Fruit fly (Drosophila melanogaster): ENCODE measurements around the gene CG1571.

The CG1571 gene

DNA sequence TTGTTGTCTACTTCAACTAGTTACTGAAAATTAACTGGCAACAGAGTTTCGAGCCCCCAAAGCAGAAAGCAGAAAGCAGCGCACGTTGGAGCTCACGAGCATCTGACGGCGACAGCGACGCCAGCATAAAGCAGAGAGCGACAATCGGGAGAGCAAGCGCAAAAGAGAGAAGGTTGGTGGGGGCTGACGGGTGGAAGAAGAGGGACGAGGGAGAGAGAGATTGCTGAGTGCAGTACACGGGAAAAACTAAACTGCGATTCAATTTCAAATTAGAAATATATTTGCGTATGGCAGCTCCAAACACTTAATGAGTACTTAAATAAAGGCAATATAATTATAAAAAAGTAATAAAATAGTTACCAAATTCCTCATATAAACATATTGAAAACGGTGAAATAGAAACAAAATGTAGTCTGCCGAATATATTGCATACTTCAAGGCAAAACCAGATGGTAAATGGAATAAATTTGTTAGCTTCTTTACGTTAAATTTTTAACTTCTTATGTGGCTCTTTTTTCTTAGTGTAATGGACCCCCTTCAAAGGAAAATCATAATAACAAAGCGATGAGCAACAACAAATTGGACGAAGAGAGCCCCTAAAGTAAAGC lies 16.5 kb downstream of the CG1571 start (continued):
- TF ChIP-seq CG32772 (GFP tag; IDR thresholded peaks at IDR 0.05): peak; percentile 85
- peak; percentile 61 for TF ChIP-seq pb (GFP tag; optimal IDR thresholded peaks at IDR 0.05)
- TF ChIP-seq Blimp-1 (GFP tag; optimal IDR thresholded peaks at IDR 0.05): peak; percentile 92
- no peak for TF ChIP-seq hb (GFP tag; IDR thresholded peaks at IDR 0.05; ENCODE audit: partially characterized antibody)
- peak; percentile 98 for TF ChIP-seq CG2678 (tag; optimal IDR thresholded peaks at IDR 0.05)
- TF ChIP-seq D (optimal IDR thresholded peaks at IDR 0.05): no peak
- peak; percentile 96 for TF ChIP-seq D (GFP tag; optimal IDR thresholded peaks at IDR 0.05)
- TF ChIP-seq Dfd (GFP tag; optimal IDR thresholded peaks at IDR 0.05): no peak
- TF ChIP-seq so (GFP tag; IDR thresholded peaks at IDR 0.05): peak; percentile 94
- peak; percentile 75 for TF ChIP-seq wek (GFP tag; optimal IDR thresholded peaks at IDR 0.05)
- peak; percentile 77 for TF ChIP-seq mirr (GFP tag; optimal IDR thresholded peaks at IDR 0.05)
- peak; percentile 82 for TF ChIP-seq chn (GFP tag; optimal IDR thresholded peaks at IDR 0.05)
- peak; percentile 45 for TF ChIP-seq ac (GFP tag; optimal IDR thresholded peaks at IDR 0.05)
- TF ChIP-seq Opbp (GFP tag; IDR thresholded peaks at IDR 0.05; ENCODE audit: partially characterized antibody): no peak
- peak; percentile 97 for TF ChIP-seq nmo (GFP tag; optimal IDR thresholded peaks at IDR 0.05)
- TF ChIP-seq bigmax (GFP tag; optimal IDR thresholded peaks at IDR 0.05): no peak
- TF ChIP-seq E2f2 (GFP tag; IDR thresholded peaks at IDR 0.05): peak; percentile 79
- peak; percentile 40; the same call in 1 of the 2 replicates for TF ChIP-seq CG8765 (GFP tag; IDR thresholded peaks at IDR 0.05)
- no peak for TF ChIP-seq CG42726 (GFP tag; IDR thresholded peaks at IDR 0.05; ENCODE audit: partially characterized antibody)
- no peak for TF ChIP-seq unc-4 (GFP tag; IDR thresholded peaks at IDR 0.05; ENCODE audit: partially characterized antibody)
- peak; percentile 82 for TF ChIP-seq Jarid2 (GFP tag; optimal IDR thresholded peaks at IDR 0.05)
- peak; percentile 46 for TF ChIP-seq CG10565 (GFP tag; optimal IDR thresholded peaks at IDR 0.05)
- peak; percentile 84 for TF ChIP-seq B-H1 (GFP tag; IDR thresholded peaks at IDR 0.05)
- peak; percentile 33 for TF ChIP-seq da (GFP tag; optimal IDR thresholded peaks at IDR 0.05)
- TF ChIP-seq Bdp1 (GFP tag; optimal IDR thresholded peaks at IDR 0.05): peak; percentile 78
- peak; percentile 94 for TF ChIP-seq Rfx (GFP tag; IDR thresholded peaks at IDR 0.05)
- peak; percentile 93 for TF ChIP-seq CG14014 (GFP tag; IDR thresholded peaks at IDR 0.05)
- TF ChIP-seq CG13775 (GFP tag; optimal IDR thresholded peaks at IDR 0.05): peak; percentile 94
- peak; percentile 25 for TF ChIP-seq CG9876 (GFP tag; optimal IDR thresholded peaks at IDR 0.05)
- no peak for TF ChIP-seq Neu2 (GFP tag; optimal IDR thresholded peaks at IDR 0.05; ENCODE audit: borderline replicate concordance)
- peak; percentile 71 for TF ChIP-seq CG1647 (GFP tag; optimal IDR thresholded peaks at IDR 0.05)
- peak; percentile 61 for TF ChIP-seq CG12236 (GFP tag; optimal IDR thresholded peaks at IDR 0.05)
- TF ChIP-seq tin (GFP tag; optimal IDR thresholded peaks at IDR 0.05): peak; percentile 93
- TF ChIP-seq grn (GFP tag; optimal IDR thresholded peaks at IDR 0.05): peak; percentile 52
- peak; percentile 91 for TF ChIP-seq CG13894 (tag; optimal IDR thresholded peaks at IDR 0.05)
- TF ChIP-seq CG10979 (tag; optimal IDR thresholded peaks at IDR 0.05): peak; percentile 96
- TF ChIP-seq CG4730 (GFP tag; IDR thresholded peaks at IDR 0.05): peak; percentile 88
- TF ChIP-seq CG6791 (GFP tag; IDR thresholded peaks at IDR 0.05; ENCODE audit: partially characterized antibody): no peak
- peak; percentile 89 for TF ChIP-seq ttk (GFP tag; IDR thresholded peaks at IDR 0.05)
- TF ChIP-seq CG43689 (GFP tag; IDR thresholded peaks at IDR 0.05): peak; percentile 60
- TF ChIP-seq CG4282 (GFP tag; optimal IDR thresholded peaks at IDR 0.05): peak; percentile 54
- peak; percentile 93 for TF ChIP-seq CG6854 (GFP tag; optimal IDR thresholded peaks at IDR 0.05)
- peak; percentile 57 for TF ChIP-seq Mes4 (GFP tag; optimal IDR thresholded peaks at IDR 0.05)
- TF ChIP-seq CG2202 (tag; optimal IDR thresholded peaks at IDR 0.05): peak; percentile 81
- peak; percentile 81 for TF ChIP-seq CG17328 (GFP tag; IDR thresholded peaks at IDR 0.05)
- TF ChIP-seq CG16813 (GFP tag; IDR thresholded peaks at IDR 0.05; ENCODE audit: partially characterized antibody): no peak
- no peak for TF ChIP-seq MESR4 (GFP tag; optimal IDR thresholded peaks at IDR 0.05)
- no peak for TF ChIP-seq Dref (GFP tag; IDR thresholded peaks at IDR 0.05)
- peak; percentile 95 for TF ChIP-seq lmd (GFP tag; IDR thresholded peaks at IDR 0.05)
- peak; percentile 96 for TF ChIP-seq CG17359 (tag; optimal IDR thresholded peaks at IDR 0.05)
